Fruit fly (Drosophila melanogaster) S2 (cell line): ENCODE results near the gene CG4570.

ENCODE experiments used
- CG8478 ChIP-seq: fragments of >200 bp; optimal IDR thresholded peaks from 2 replicates; lab custom pipeline; 2018
- CTCF ChIP-seq, 2 experiments: fragments of >200 bp; optimal IDR thresholded peaks; 2 replicates each; lab custom pipeline; 2018

dm6 chr3R:10836924-10837323 lies 19.7 kb upstream of the CG4570 start:
- TF ChIP-seq CG8478 (lab: Kevin White, UChicago) (no peak), CTCF (optimal IDR thresholded peaks at IDR 0.05; lab: Kevin White, UChicago) (no peak)
